Fruit fly (Drosophila melanogaster): ENCODE results near the gene IFT57.

Gene IFT57

DNA sequence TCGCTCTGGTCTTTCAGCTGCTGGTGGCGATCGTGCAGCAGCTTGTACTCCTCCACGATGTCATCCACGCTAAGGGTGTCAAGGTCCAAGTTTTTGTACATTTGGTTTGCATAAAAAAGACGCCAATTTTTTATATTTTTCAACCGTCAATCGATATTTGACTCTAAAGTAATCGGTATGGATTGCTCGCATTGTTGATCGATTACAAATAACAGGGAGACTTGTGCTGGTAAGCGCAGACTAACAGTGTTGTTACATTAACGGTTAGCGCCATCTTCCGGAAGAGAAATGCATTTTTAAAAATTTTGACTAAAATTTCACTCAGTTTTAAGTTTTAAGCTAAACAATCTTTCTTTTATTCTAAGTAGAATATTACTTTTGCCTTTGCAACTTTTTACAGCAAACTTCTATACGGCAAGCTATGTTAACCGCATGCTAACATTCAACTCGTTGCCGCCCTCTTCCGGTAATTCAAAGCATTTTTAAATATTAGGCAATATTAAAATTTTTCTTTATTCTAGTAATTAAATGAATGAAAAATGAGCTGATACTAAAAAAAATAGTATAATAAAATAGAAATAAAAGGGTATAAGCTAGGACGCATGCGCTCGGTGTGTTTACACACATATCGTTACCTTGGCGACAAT, at the start of gene IFT57, which contains the start of gene Spindly:
Gene IFT57, plus strand, starts transcription at position 604 of the 647 bp plus-strand sequence.
Gene Spindly, minus strand, starts transcription at position 132 of the 647 bp plus-strand sequence.
- TF ChIP-seq insv (optimal IDR thresholded peaks at IDR 0.05): no peak
- no peak for TF ChIP-seq Sin3A (optimal IDR thresholded peaks at IDR 0.05)
- no peak for TF ChIP-seq ttk (optimal IDR thresholded peaks at IDR 0.05)
- TF ChIP-seq Myc (optimal IDR thresholded peaks at IDR 0.05): no peak
- no peak for TF ChIP-seq psq (optimal IDR thresholded peaks at IDR 0.05)
- no peak for TF ChIP-seq h (optimal IDR thresholded peaks at IDR 0.05)

DNA sequence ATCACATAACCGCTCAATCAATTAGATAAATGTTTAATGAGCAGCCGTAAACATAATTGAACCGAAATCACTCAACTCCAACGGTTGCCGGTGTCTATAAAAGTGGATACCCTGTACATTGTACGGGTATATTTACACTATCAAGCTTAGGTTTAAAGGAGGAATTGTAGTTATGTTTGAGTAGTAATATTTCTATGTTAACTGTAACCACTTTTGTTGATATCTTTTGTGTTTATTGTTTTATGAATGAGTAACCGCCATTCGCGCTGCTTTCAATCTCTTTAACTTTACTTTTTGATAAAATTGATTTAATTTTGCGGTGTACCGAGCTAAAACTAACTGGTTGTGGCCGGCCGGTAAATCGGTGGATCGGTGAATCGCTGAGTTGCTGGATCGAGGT, 48.6 kb upstream of the IFT57 start:
- TF ChIP-seq psq (optimal IDR thresholded peaks at IDR 0.05): no peak
- TF ChIP-seq Myc (optimal IDR thresholded peaks at IDR 0.05): no peak
- no peak for TF ChIP-seq ttk (optimal IDR thresholded peaks at IDR 0.05)

DNA sequence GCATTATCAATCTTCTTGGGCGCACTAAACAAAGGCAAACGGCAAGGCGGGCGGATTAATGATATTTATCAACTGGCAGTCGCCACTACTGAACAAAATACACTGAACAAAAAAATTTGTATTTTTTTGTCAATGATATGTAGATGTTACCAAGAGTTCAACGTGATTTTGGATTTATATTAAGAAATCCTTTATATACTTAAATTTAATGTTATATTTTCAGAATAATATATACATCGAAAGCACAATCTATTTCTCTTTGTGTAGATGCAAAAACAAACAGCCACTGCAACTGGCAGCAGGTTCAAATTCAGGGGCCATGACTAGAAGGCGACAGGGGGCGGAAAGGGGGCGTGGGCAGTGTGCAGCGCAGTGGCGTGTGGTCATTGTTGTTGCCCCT, 47.9 kb upstream of the IFT57 start:
- TF ChIP-seq psq (optimal IDR thresholded peaks at IDR 0.05) (no peak), Sin3A (optimal IDR thresholded peaks at IDR 0.05) (no peak), h (optimal IDR thresholded peaks at IDR 0.05) (no peak), ttk (optimal IDR thresholded peaks at IDR 0.05) (no peak), Myc (optimal IDR thresholded peaks at IDR 0.05) (no peak), insv (optimal IDR thresholded peaks at IDR 0.05) (no peak)

DNA sequence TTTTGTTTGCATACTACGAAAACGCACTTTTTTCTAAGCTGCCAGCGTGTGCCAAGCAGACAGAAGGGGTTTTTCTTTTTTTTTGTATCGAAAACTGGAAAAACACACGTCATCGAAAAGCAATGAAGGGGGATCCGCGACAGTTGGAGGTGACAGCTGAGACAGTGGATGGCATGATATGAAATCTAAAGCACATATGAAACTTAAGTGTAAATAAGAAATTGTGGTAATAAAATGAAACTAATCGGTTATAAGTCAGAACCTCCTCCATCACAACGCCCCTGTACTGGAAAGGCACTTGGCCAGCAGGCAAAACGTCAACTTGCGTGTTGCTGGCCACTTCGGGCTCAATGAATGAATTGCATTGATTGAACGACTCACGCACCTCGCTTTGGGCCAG, 46.9 kb upstream of the IFT57 start:
- TF ChIP-seq Myc (optimal IDR thresholded peaks at IDR 0.05) (no peak), Sin3A (optimal IDR thresholded peaks at IDR 0.05) (no peak), insv (optimal IDR thresholded peaks at IDR 0.05) (no peak), h (optimal IDR thresholded peaks at IDR 0.05) (no peak), psq (optimal IDR thresholded peaks at IDR 0.05) (no peak), ttk (optimal IDR thresholded peaks at IDR 0.05) (no peak)

DNA sequence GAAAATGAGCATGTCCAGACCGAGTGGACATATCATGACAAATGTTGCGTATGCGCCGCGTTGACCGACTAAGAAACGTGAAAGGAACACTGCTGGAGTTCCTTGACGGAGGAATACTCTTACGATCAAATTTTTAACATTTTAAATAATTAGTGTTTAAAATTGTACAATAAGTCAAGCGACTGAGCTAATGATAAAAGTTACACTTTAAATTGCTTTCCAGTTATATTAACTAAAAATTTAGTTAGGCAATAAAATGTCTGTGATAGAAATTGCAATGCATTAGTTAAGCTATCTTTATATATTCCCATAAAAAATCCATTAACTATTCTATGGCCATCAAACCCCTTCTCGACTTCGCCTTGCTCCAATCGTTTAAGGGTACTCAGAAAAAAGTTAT, 45.8 kb upstream of the IFT57 start:
- TF ChIP-seq psq (optimal IDR thresholded peaks at IDR 0.05): no peak
- no peak for TF ChIP-seq ttk (optimal IDR thresholded peaks at IDR 0.05)
- TF ChIP-seq h (optimal IDR thresholded peaks at IDR 0.05): no peak
- TF ChIP-seq Myc (optimal IDR thresholded peaks at IDR 0.05): no peak
- TF ChIP-seq insv (optimal IDR thresholded peaks at IDR 0.05): no peak
- TF ChIP-seq Sin3A (optimal IDR thresholded peaks at IDR 0.05): no peak

DNA sequence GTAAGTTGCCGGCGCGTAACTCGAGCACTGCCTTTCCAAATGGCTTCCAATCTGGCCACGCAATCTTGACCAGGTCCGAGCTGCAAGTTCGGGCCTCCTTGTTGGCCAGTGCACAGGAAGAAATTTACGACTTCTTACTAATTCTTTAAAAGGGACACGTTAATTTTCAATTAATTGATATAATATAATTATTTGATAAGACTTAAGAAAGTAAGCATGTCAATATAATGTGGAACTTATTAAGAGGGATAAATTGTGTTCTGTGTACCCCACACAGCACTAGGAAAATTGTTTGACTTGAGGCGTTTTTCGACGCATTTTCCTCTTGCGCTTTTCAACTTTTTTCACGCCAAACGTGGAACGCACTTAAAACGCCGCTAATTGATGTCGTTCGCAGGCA, 45.1 kb upstream of the IFT57 start:
- TF ChIP-seq insv (optimal IDR thresholded peaks at IDR 0.05) (no peak), Myc (optimal IDR thresholded peaks at IDR 0.05) (no peak), Sin3A (optimal IDR thresholded peaks at IDR 0.05) (no peak), psq (optimal IDR thresholded peaks at IDR 0.05) (no peak), ttk (optimal IDR thresholded peaks at IDR 0.05) (no peak), h (optimal IDR thresholded peaks at IDR 0.05) (no peak)

DNA sequence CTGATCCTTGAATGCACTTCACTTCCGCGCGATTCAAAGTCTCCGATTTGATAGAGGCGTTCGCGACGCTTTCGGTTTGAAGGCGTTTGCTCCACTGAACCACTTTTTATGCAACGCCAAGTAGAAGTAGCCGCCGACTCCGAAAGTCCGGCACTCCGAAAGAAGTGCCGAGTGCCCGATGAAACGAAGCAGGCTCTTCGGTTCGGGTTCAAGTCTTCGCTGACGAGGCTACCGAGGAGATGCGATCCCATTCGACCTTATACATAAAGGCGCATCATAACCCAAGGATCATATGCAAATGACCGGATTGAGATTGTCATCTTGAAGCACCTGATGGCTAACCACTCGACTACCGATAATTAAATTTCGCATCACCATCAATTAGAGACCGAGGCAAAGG, 39.6 kb upstream of the IFT57 start, which contains the start of gene CG15414:
Gene CG15414, minus strand, starts transcription at position 101 of the 400 bp plus-strand sequence.
- TF ChIP-seq Myc (optimal IDR thresholded peaks at IDR 0.05): no peak

DNA sequence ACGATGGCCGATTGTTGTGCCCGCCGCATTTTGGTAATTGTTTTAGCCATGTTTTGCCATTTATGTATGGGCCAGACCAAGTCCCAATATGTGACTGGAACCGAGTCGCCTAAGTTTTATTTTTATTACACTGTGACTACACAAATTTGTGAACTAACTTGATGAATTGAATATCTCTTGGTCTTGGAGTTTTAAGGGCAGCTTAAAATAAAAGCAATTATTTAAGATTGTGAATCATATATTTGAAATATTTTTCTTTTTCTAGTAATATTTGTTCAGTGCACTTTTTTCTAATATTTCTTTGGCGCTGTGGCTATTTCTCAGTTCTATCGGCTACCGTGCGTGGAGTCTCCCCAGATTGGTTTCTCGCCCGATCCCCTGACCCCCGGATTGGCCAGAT, 37.1 kb upstream of the IFT57 start:
- no peak for TF ChIP-seq insv (optimal IDR thresholded peaks at IDR 0.05)
- TF ChIP-seq Myc (optimal IDR thresholded peaks at IDR 0.05): no peak
- no peak for TF ChIP-seq Sin3A (optimal IDR thresholded peaks at IDR 0.05)
- TF ChIP-seq psq (optimal IDR thresholded peaks at IDR 0.05): no peak
- TF ChIP-seq ttk (optimal IDR thresholded peaks at IDR 0.05): no peak
- no peak for TF ChIP-seq h (optimal IDR thresholded peaks at IDR 0.05)

DNA sequence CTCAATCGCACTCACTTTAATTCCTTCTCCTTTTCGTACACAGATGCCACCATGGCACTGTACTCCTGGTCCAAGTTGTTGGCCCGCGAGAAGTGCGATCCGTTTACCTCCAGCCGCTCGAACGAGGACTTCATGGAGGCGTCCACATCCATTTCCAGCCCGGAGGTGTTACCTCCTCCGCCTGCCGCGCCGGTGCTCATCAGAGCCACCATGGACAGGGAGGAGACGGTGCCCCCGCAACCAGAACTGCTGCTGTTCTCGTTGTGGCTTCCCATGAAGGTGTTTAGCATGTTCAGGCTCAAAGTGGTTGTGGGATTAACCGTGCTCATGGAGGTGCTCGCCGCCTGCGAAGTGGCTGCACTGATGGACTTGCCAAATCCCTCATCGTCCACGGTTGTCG, 35.1 kb upstream of the IFT57 start:
- TF ChIP-seq insv (optimal IDR thresholded peaks at IDR 0.05) (no peak), Sin3A (optimal IDR thresholded peaks at IDR 0.05) (no peak), Myc (optimal IDR thresholded peaks at IDR 0.05) (no peak), psq (optimal IDR thresholded peaks at IDR 0.05) (no peak), h (optimal IDR thresholded peaks at IDR 0.05) (no peak), ttk (optimal IDR thresholded peaks at IDR 0.05) (no peak)

DNA sequence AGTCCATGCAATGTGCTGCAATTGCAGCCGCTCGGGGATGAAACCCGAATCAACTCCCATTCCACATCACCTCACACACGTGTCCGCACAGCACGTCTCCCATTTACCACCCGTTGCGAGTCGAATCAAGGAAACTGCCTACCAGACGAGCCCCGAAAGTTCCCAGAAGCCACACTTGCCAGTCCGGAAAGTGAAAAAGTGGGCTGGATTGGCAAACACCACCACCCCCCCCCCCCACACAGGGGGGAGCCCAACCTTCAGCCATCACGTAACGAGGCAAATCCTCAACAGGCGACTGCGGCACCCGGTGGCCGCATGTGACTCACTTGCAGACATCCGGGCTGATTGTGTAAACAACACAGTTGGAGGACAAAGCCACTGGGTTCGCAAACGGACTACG, 25.7 kb upstream of the IFT57 start:
- TF ChIP-seq ttk (optimal IDR thresholded peaks at IDR 0.05) (no peak), insv (optimal IDR thresholded peaks at IDR 0.05) (no peak), h (optimal IDR thresholded peaks at IDR 0.05) (no peak), Sin3A (optimal IDR thresholded peaks at IDR 0.05) (no peak), psq (optimal IDR thresholded peaks at IDR 0.05) (no peak), Myc (optimal IDR thresholded peaks at IDR 0.05) (no peak)

DNA sequence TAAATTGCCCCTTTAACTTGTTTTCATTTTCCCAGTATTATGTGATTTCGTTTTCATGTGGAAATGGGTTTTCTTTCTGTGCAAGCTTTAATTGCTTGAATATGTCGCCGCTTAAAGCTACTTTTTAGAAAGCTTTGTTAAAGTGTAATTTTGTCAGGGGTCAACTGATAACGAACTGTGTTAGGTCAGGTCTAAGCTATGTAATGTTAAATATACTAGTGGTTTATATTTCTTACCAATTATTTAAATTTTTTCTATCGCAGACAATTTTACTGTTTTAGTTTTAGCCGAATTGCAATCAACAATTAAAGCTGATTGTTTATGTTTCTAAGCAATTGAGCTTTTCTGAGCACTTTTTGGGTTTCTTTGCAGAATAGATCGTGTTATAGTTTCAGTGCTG, 24.3 kb upstream of the IFT57 start:
- TF ChIP-seq Sin3A (optimal IDR thresholded peaks at IDR 0.05) (no peak), insv (optimal IDR thresholded peaks at IDR 0.05) (no peak), Myc (optimal IDR thresholded peaks at IDR 0.05) (no peak), h (optimal IDR thresholded peaks at IDR 0.05) (no peak), ttk (optimal IDR thresholded peaks at IDR 0.05) (no peak), psq (optimal IDR thresholded peaks at IDR 0.05) (no peak)

DNA sequence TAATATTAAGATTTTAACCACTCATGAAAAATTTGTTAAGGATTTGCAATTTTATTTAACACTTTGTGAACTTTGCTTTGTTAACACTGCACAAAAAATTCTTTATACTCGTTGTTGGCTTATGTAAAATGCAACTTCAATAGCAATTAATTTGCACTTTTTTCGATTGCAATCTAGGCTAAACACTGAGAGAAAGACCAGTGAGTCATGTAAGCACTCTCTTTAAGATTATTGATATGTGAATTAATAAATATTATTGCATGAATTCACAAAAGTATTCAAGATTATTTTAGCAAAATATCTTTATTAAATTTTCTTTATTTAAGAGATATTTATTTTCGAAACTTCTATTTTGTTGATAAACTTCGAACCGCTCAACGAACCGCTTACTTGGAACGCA, 23.8 kb upstream of the IFT57 start:
- no peak for TF ChIP-seq h (optimal IDR thresholded peaks at IDR 0.05)
- no peak for TF ChIP-seq insv (optimal IDR thresholded peaks at IDR 0.05)
- TF ChIP-seq Myc (optimal IDR thresholded peaks at IDR 0.05): no peak
- no peak for TF ChIP-seq Sin3A (optimal IDR thresholded peaks at IDR 0.05)
- no peak for TF ChIP-seq ttk (optimal IDR thresholded peaks at IDR 0.05)
- TF ChIP-seq psq (optimal IDR thresholded peaks at IDR 0.05): no peak
